Fruit fly (Drosophila melanogaster) whole organism, embryonic: ENCODE results near the gene Nepl12.
A peak's percentile ranks its signal among the peaks of the same experiment; 100 is the strongest.

ENCODE experiments used
- Adf1 ChIP-seq: fragments of 200-800 bp; sonication (Bioruptor generic); IDR thresholded peaks from 2 replicates; pipeline ENCODE4 v1.3.6; 2022; ENCODE audit warnings: missing biosample characterization, missing genetic modification characterization
- Aef1 ChIP-seq: fragments of 200-800 bp; sonication (Bioruptor generic); IDR thresholded peaks from 3 replicates; pipeline ENCODE4 v1.3.6; 2022; ENCODE audit warnings: missing biosample characterization, missing genetic modification characterization
- Atf3 ChIP-seq: fragments of 200-800 bp; sonication (Bioruptor generic); optimal IDR thresholded peaks from 3 replicates; lab custom pipeline; 2016; ENCODE audit warnings: missing biosample characterization, missing genetic modification characterization
- CG10147 ChIP-seq: fragments of 200-800 bp; sonication (Bioruptor generic); optimal IDR thresholded peaks from 2 replicates; lab custom pipeline; 2019; ENCODE audit warnings: missing biosample characterization, mild to moderate bottlenecking, missing genetic modification characterization, moderate library complexity
- CG10209 ChIP-seq: fragments of 200-800 bp; sonication (Bioruptor generic); optimal IDR thresholded peaks from 3 replicates; lab custom pipeline; 2017; ENCODE audit warnings: missing biosample characterization, mild to moderate bottlenecking, missing genetic modification characterization, missing genetic modification reagents
- CG12219 ChIP-seq: fragments of 200-800 bp; sonication (Bioruptor generic); optimal IDR thresholded peaks from 3 replicates; lab custom pipeline; 2018; ENCODE audit warnings: missing biosample characterization, mild to moderate bottlenecking, missing genetic modification characterization
- CG12391 ChIP-seq: fragments of 200-800 bp; sonication (Bioruptor generic); optimal IDR thresholded peaks from 3 replicates; lab custom pipeline; 2018; ENCODE audit warnings: missing biosample characterization, mild to moderate bottlenecking, missing genetic modification characterization, moderate library complexity
- CG13624 ChIP-seq: fragments of 200-800 bp; sonication (Bioruptor generic); optimal IDR thresholded peaks from 2 replicates; lab custom pipeline; 2016; ENCODE audit warnings: missing biosample characterization, missing genetic modification characterization
- CG15073 ChIP-seq: fragments of 200-800 bp; sonication (Bioruptor generic); optimal IDR thresholded peaks from 2 replicates; lab custom pipeline; 2016; ENCODE audit warnings: missing biosample characterization, missing genetic modification characterization
- CG15514 ChIP-seq: fragments of 200-800 bp; sonication (Bioruptor generic); optimal IDR thresholded peaks from 3 replicates; lab custom pipeline; 2017; ENCODE audit warnings: missing biosample characterization, missing genetic modification characterization, mild to moderate bottlenecking, moderate library complexity, missing genetic modification reagents
- CG16815 ChIP-seq: fragments of 200-800 bp; sonication (Bioruptor generic); optimal IDR thresholded peaks from 3 replicates; lab custom pipeline; 2017; ENCODE audit warnings: missing biosample characterization, mild to moderate bottlenecking, missing genetic modification characterization
- CG17568 ChIP-seq: fragments of 200-800 bp; sonication (Bioruptor generic); optimal IDR thresholded peaks from 2 replicates; lab custom pipeline; 2018; ENCODE audit warnings: missing biosample characterization, mild to moderate bottlenecking, missing genetic modification characterization, moderate library complexity
- CG2199 ChIP-seq: fragments of 200-800 bp; sonication (Bioruptor generic); IDR thresholded peaks from 3 replicates; pipeline ENCODE4 v1.3.6; 2022; ENCODE audit warnings: missing biosample characterization, missing genetic modification characterization
- CG2875 ChIP-seq: fragments of 200-800 bp; sonication (Bioruptor generic); optimal IDR thresholded peaks from 2 replicates; lab custom pipeline; 2017; ENCODE audit warnings: missing biosample characterization, mild to moderate bottlenecking, missing genetic modification characterization, missing genetic modification reagents
- CG2889 ChIP-seq: fragments of 200-800 bp; sonication (Bioruptor generic); IDR thresholded peaks from 3 replicates; pipeline ENCODE4 v1.3.6; 2022; ENCODE audit warnings: missing biosample characterization, missing genetic modification characterization
- CG30020 ChIP-seq: fragments of 200-800 bp; optimal IDR thresholded peaks from 2 replicates; lab custom pipeline; 2019; ENCODE audit warnings: missing biosample characterization, mild to moderate bottlenecking, missing genetic modification characterization, moderate library complexity
- CG33213 ChIP-seq: fragments of 200-800 bp; sonication (Bioruptor generic); optimal IDR thresholded peaks from 3 replicates; lab custom pipeline; 2016; ENCODE audit warnings: missing biosample characterization, missing genetic modification characterization
- CG34224 ChIP-seq: fragments of 200-800 bp; sonication (Bioruptor generic); IDR thresholded peaks from 3 replicates; pipeline ENCODE4 v1.3.6; 2022; ENCODE audit warnings: missing biosample characterization, missing genetic modification characterization; ENCODE audit not compliant: partially characterized antibody
- CG3838 ChIP-seq: fragments of 200-800 bp; sonication (Bioruptor generic); optimal IDR thresholded peaks from 3 replicates; lab custom pipeline; 2016; ENCODE audit warnings: missing biosample characterization, missing genetic modification characterization
- CG4360 ChIP-seq: fragments of 200-800 bp; sonication (Bioruptor generic); IDR thresholded peaks from 2 replicates; pipeline ENCODE4 v1.3.6; 2022; ENCODE audit warnings: missing biosample characterization, missing genetic modification characterization
- CG6254 ChIP-seq: fragments of 200-800 bp; sonication (Bioruptor generic); optimal IDR thresholded peaks from 3 replicates; lab custom pipeline; 2017; ENCODE audit warnings: mild to moderate bottlenecking, missing biosample characterization, missing genetic modification reagents, missing genetic modification characterization
- CG7839 ChIP-seq: fragments of 200-800 bp; sonication (Bioruptor generic); optimal IDR thresholded peaks from 3 replicates; lab custom pipeline; 2018; ENCODE audit warnings: missing biosample characterization, mild to moderate bottlenecking, missing genetic modification characterization, moderate library complexity
- CG8359 ChIP-seq: fragments of 200-800 bp; sonication (Bioruptor generic); optimal IDR thresholded peaks from 2 replicates; lab custom pipeline; 2017; ENCODE audit warnings: missing biosample characterization, mild to moderate bottlenecking, missing genetic modification characterization, borderline replicate concordance
- CG8478 ChIP-seq: fragments of >200 bp; optimal IDR thresholded peaks from 2 replicates; lab custom pipeline; 2018
- CkIIα-i1 ChIP-seq: fragments of 200-800 bp; sonication (Bioruptor generic); IDR thresholded peaks from 2 replicates; pipeline ENCODE4 v1.3.6; 2022; ENCODE audit warnings: missing biosample characterization, missing genetic modification characterization
- CrebB ChIP-seq: fragments of 200-800 bp; sonication (Bioruptor generic); optimal IDR thresholded peaks from 3 replicates; lab custom pipeline; 2018; ENCODE audit warnings: missing biosample characterization, mild to moderate bottlenecking, missing genetic modification characterization
- Dek ChIP-seq: fragments of 200-800 bp; sonication (Bioruptor generic); optimal IDR thresholded peaks from 3 replicates; lab custom pipeline; 2019; ENCODE audit warnings: missing biosample characterization, mild to moderate bottlenecking, missing genetic modification characterization, moderate library complexity
- Dp ChIP-seq: fragments of 200-800 bp; sonication (Bioruptor generic); optimal IDR thresholded peaks from 2 replicates; lab custom pipeline; 2018; ENCODE audit warnings: missing biosample characterization, mild to moderate bottlenecking, missing genetic modification characterization, moderate library complexity
- Elba2 ChIP-seq: fragments of 200-800 bp; sonication (Bioruptor generic); optimal IDR thresholded peaks from 3 replicates; lab custom pipeline; 2016; ENCODE audit warnings: missing biosample characterization, missing genetic modification characterization
- HLH4C ChIP-seq: fragments of 200-800 bp; sonication (Bioruptor generic); IDR thresholded peaks from 3 replicates; pipeline ENCODE4 v1.3.6; 2022; ENCODE audit warnings: missing biosample characterization, missing genetic modification characterization; ENCODE audit not compliant: partially characterized antibody
- Sox100B ChIP-seq: fragments of 200-800 bp; sonication (Bioruptor generic); optimal IDR thresholded peaks from 3 replicates; lab custom pipeline; 2018; ENCODE audit warnings: missing biosample characterization, mild to moderate bottlenecking, missing genetic modification characterization
- Sry-β ChIP-seq: fragments of 200-800 bp; sonication (Bioruptor generic); optimal IDR thresholded peaks from 2 replicates; lab custom pipeline; 2018; ENCODE audit warnings: missing biosample characterization, mild to moderate bottlenecking, missing genetic modification characterization, moderate library complexity
- ac ChIP-seq: fragments of 200-800 bp; sonication (Bioruptor generic); optimal IDR thresholded peaks from 3 replicates; lab custom pipeline; 2017; ENCODE audit warnings: missing biosample characterization, mild to moderate bottlenecking, missing genetic modification characterization
- ato ChIP-seq: fragments of 200-800 bp; sonication (Bioruptor generic); IDR thresholded peaks from 2 replicates; pipeline ENCODE4 v1.3.6; 2022; ENCODE audit warnings: missing biosample characterization, missing genetic modification characterization; ENCODE audit not compliant: partially characterized antibody
- az2 ChIP-seq: fragments of 200-800 bp; sonication (Bioruptor generic); optimal IDR thresholded peaks from 3 replicates; lab custom pipeline; 2016; ENCODE audit warnings: missing biosample characterization, missing genetic modification characterization
- bowl ChIP-seq: fragments of 200-800 bp; sonication (Bioruptor generic); IDR thresholded peaks from 2 replicates; pipeline ENCODE4 v1.3.6; 2022; ENCODE audit warnings: missing biosample characterization, missing genetic modification characterization
- ci ChIP-seq: fragments of 200-800 bp; sonication (Bioruptor generic); IDR thresholded peaks from 3 replicates; pipeline ENCODE4 v1.3.6; 2022; ENCODE audit warnings: missing biosample characterization, missing genetic modification characterization
- exex ChIP-seq: fragments of 200-800 bp; sonication (Bioruptor generic); optimal IDR thresholded peaks from 4 replicates; lab custom pipeline; 2018; ENCODE audit warnings: missing biosample characterization, mild to moderate bottlenecking, missing genetic modification characterization, moderate library complexity
- knrl ChIP-seq: fragments of 200-800 bp; sonication (Bioruptor generic); IDR thresholded peaks from 3 replicates; pipeline ENCODE4 v1.3.6; 2022; ENCODE audit warnings: missing biosample characterization, missing genetic modification characterization; ENCODE audit not compliant: partially characterized antibody
- lab ChIP-seq: fragments of 200-800 bp; sonication (Bioruptor generic); optimal IDR thresholded peaks from 3 replicates; lab custom pipeline; 2017; ENCODE audit warnings: missing biosample characterization, missing genetic modification characterization, mild to moderate bottlenecking, moderate library complexity, missing genetic modification reagents
- nmo ChIP-seq: fragments of 200-800 bp; sonication (Bioruptor generic); optimal IDR thresholded peaks from 2 replicates; lab custom pipeline; 2018; ENCODE audit warnings: missing biosample characterization, mild to moderate bottlenecking, missing genetic modification characterization, moderate library complexity
- otp ChIP-seq: fragments of 200-800 bp; sonication (Bioruptor generic); IDR thresholded peaks from 3 replicates; pipeline ENCODE4, ENCODE4 v1.3.6; 2022; ENCODE audit warnings: missing biosample characterization, missing genetic modification characterization
- psq ChIP-seq: fragments of 200-800 bp; sonication (Bioruptor generic); optimal IDR thresholded peaks from 2 replicates; lab custom pipeline; 2017; ENCODE audit warnings: missing biosample characterization, missing genetic modification characterization
- pzg ChIP-seq: fragments of 200-800 bp; sonication (Bioruptor generic); optimal IDR thresholded peaks from 3 replicates; lab custom pipeline; 2018; ENCODE audit warnings: missing biosample characterization, mild to moderate bottlenecking, missing genetic modification characterization, moderate library complexity
- row ChIP-seq: fragments of 200-800 bp; sonication (Bioruptor generic); IDR thresholded peaks from 3 replicates; pipeline ENCODE4 v1.3.6; 2022; ENCODE audit warnings: missing biosample characterization, missing genetic modification characterization
- sens ChIP-seq: fragments of 200-800 bp; sonication (Bioruptor generic); peaks from one replicate; lab custom pipeline; 2016; ENCODE audit warnings: missing biosample characterization, missing genetic modification characterization
- sr ChIP-seq: fragments of 200-800 bp; sonication (Bioruptor generic); IDR thresholded peaks from 3 replicates; pipeline ENCODE4 v1.3.6; 2022; ENCODE audit warnings: missing biosample characterization, missing genetic modification characterization
- tgo ChIP-seq: fragments of 200-800 bp; sonication (Bioruptor generic); IDR thresholded peaks from 3 replicates; pipeline ENCODE4 v1.3.6; 2022; ENCODE audit warnings: missing biosample characterization, missing genetic modification characterization
- twi ChIP-seq: fragments of 200-800 bp; optimal IDR thresholded peaks from 2 replicates; lab custom pipeline; 2019; ENCODE audit warnings: missing biosample characterization, mild to moderate bottlenecking, missing genetic modification characterization, moderate library complexity
- unc-4 ChIP-seq: fragments of 200-800 bp; sonication (Bioruptor generic); IDR thresholded peaks from 2 replicates; pipeline ENCODE4 v1.3.6; 2022; ENCODE audit warnings: missing biosample characterization, missing genetic modification characterization; ENCODE audit not compliant: partially characterized antibody
- yki ChIP-seq: fragments of >200 bp; optimal IDR thresholded peaks from 3 replicates; lab custom pipeline; 2018

The Nepl12 gene

DNA sequence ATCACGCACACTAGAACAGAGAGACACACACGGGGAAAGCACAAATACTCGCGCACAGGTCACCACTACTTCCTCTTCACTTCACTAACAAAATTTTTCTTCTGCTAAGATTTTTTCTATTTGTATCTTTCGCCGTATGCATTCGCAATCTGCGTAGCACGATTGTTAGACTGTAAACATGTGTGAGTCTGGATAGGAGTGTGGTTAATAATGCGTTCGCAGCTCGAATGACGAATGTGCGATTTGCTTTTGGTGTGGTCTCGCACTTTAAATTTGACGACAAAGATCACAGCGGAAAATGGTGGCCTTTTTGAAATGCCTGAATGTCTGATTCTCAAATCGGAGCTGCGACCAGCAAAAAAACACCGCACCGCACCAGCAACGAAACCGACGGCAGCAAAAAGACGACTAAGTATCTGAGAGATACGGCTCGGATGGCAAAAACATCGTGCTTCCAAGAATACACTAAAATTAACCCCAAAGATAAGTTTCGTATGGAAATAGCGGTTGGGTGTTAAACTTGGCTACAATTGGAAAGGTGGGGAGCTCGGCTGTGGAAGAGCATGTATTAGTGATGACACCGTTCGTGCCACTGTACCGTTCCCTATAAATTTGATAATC is 29.8 kb downstream of the Nepl12 start, which contains the start of gene Unc-115a (continued):
- TF ChIP-seq ato (GFP tag; lab: Robert Waterston, UW) (no peak), CG4360 (GFP tag; lab: Robert Waterston, UW) (no peak), sr (GFP tag; lab: Robert Waterston, UW) (no peak), CG13624 (GFP tag; lab: Kevin White, UChicago) (peak; percentile 78), yki (lab: Kevin White, UChicago) (no peak), unc-4 (GFP tag; lab: Robert Waterston, UW) (no peak), CG16815 (no peak), tgo (GFP tag; lab: Robert Waterston, UW) (no peak), CG3838 (GFP tag; lab: Kevin White, UChicago) (no peak), twi (tag; lab: Kevin White, UChicago) (no peak), CG15514 (GFP tag; lab: Kevin White, UChicago) (peak; percentile 85), Elba2 (GFP tag; lab: Kevin White, UChicago) (peak; percentile 20), Atf3 (GFP tag; lab: Kevin White, UChicago) (peak; percentile 29), CG8359 (GFP tag; lab: Kevin White, UChicago) (no peak), nmo (GFP tag; lab: Kevin White, UChicago) (peak; percentile 63), CG2875 (peak; percentile 27), exex (no peak), CG10147 (GFP tag; lab: Kevin White, UChicago) (peak; percentile 60), lab (GFP tag; lab: Kevin White, UChicago) (no peak), CG2889 (GFP tag; lab: Robert Waterston, UW) (no peak), sens (GFP tag; lab: Kevin White, UChicago) (peak; percentile 93), CG2199 (no peak), CG12219 (no peak), az2 (GFP tag; lab: Kevin White, UChicago) (no peak), CG33213 (GFP tag; lab: Kevin White, UChicago) (peak; percentile 76), Sox100B (no peak), bowl (GFP tag; lab: Robert Waterston, UW) (no peak), Aef1 (GFP tag; lab: Robert Waterston, UW) (no peak), CG34224 (no peak), Dp (GFP tag; lab: Kevin White, UChicago) (peak; percentile 41), Adf1 (no peak), CrebB (tag; lab: Kevin White, UChicago) (peak; percentile 18), CG30020 (tag; lab: Kevin White, UChicago) (peak; percentile 34), HLH4C (GFP tag; lab: Robert Waterston, UW) (no peak), otp (no peak), pzg (GFP tag; lab: Kevin White, UChicago) (peak; percentile 97), CG10209 (GFP tag; lab: Kevin White, UChicago) (peak; percentile 4), CG8478 (no peak), CG15073 (GFP tag; lab: Kevin White, UChicago) (no peak), Sry-β (no peak), CG17568 (GFP tag; lab: Kevin White, UChicago) (no peak), CG12391 (tag; lab: Kevin White, UChicago) (peak; percentile 59), CG6254 (GFP tag; lab: Kevin White, UChicago) (no peak), psq (GFP tag; lab: Kevin White, UChicago) (peak; percentile 23), row (no peak), Dek (tag; lab: Kevin White, UChicago) (peak; percentile 71), CG7839 (no peak), ac (no peak), CkIIα-i1 (GFP tag; lab: Robert Waterston, UW) (no peak), ci (GFP tag; lab: Robert Waterston, UW) (no peak), knrl (GFP tag; lab: Robert Waterston, UW) (no peak)
